Worm (Caenorhabditis elegans): ENCODE results near the gene cank-26.
A peak's percentile ranks its signal among the peaks of the same experiment; 100 is the strongest.

cank-26 gene

ce11 chrII:3954838-3955237 is 20.0 kb downstream of the cank-26 start:
- TF ChIP-seq dmd-6 (GFP tag; IDR thresholded peaks at IDR 0.05): no peak
- no peak for TF ChIP-seq Y5F2A.4 (GFP tag; optimal IDR thresholded peaks at IDR 0.05)
- TF ChIP-seq zip-2 (tag; optimal IDR thresholded peaks at IDR 0.05): no peak
- no peak for TF ChIP-seq ztf-7 (tag; optimal IDR thresholded peaks at IDR 0.05)
- TF ChIP-seq daf-19 (GFP tag; conservative IDR thresholded peaks at IDR 0.05): no peak
- peak; percentile 12 for TF ChIP-seq nhr-28 (tag; optimal IDR thresholded peaks at IDR 0.05)
- TF ChIP-seq lin-29 (GFP tag; IDR thresholded peaks at IDR 0.05): no peak
- TF ChIP-seq nhr-25 (tag; optimal IDR thresholded peaks at IDR 0.05; ENCODE audit: borderline replicate concordance, insufficient read depth): no peak
- TF ChIP-seq nhr-41 (GFP tag; IDR thresholded peaks at IDR 0.05): no peak
- TF ChIP-seq zfp-3 (GFP tag; conservative IDR thresholded peaks at IDR 0.05): no peak
- TF ChIP-seq mxl-2 (GFP tag; conservative IDR thresholded peaks at IDR 0.05): no peak
- no peak for TF ChIP-seq mdt-29 (GFP tag; IDR thresholded peaks at IDR 0.05)
- no peak for TF ChIP-seq php-3 (GFP tag; IDR thresholded peaks at IDR 0.05)
- TF ChIP-seq unc-130 (GFP tag; optimal IDR thresholded peaks at IDR 0.05): no peak
- no peak for TF ChIP-seq hmg-1.1 (GFP tag; IDR thresholded peaks at IDR 0.05)
- no peak for TF ChIP-seq nhr-237 (tag; optimal IDR thresholded peaks at IDR 0.05)
- no peak for TF ChIP-seq snpc-4 (tag; optimal IDR thresholded peaks at IDR 0.05)
- TF ChIP-seq zag-1 (tag; optimal IDR thresholded peaks at IDR 0.05): no peak
- TF ChIP-seq madf-5 (GFP tag; IDR thresholded peaks at IDR 0.05): no peak
- TF ChIP-seq attf-4 (tag; optimal IDR thresholded peaks at IDR 0.05): no peak
- TF ChIP-seq unc-39 (tag; optimal IDR thresholded peaks at IDR 0.05): no peak
- TF ChIP-seq ceh-20 (GFP tag; IDR thresholded peaks at IDR 0.05): no peak
- TF ChIP-seq lir-3 (tag; optimal IDR thresholded peaks at IDR 0.05): no peak
- TF ChIP-seq ces-1 (GFP tag; optimal IDR thresholded peaks at IDR 0.05): no peak
- peak; percentile 70 for TF ChIP-seq aha-1 (tag)
- no peak for TF ChIP-seq fkh-10 (GFP tag; optimal IDR thresholded peaks at IDR 0.05)
- TF ChIP-seq hif-1 (tag; optimal IDR thresholded peaks at IDR 0.05): no peak
- TF ChIP-seq lsy-2 (tag; optimal IDR thresholded peaks at IDR 0.05): peak in 1 of 2 experiments; percentile 31
- TF ChIP-seq F26F4.8 (GFP tag; conservative IDR thresholded peaks at IDR 0.05): no peak
- no peak for TF ChIP-seq Y75B8A.6 (GFP tag; IDR thresholded peaks at IDR 0.05)
- TF ChIP-seq aly-2 (tag; optimal IDR thresholded peaks at IDR 0.05): no peak
- TF ChIP-seq mep-1 (tag; optimal IDR thresholded peaks at IDR 0.05): peak; percentile 15
- TF ChIP-seq fos-1 (tag; optimal IDR thresholded peaks at IDR 0.05): no peak
- no peak for TF ChIP-seq zip-11 (GFP tag; IDR thresholded peaks at IDR 0.05)
- TF ChIP-seq duxl-1 (tag; optimal IDR thresholded peaks at IDR 0.05; ENCODE audit: poor library complexity): no peak
- TF ChIP-seq lin-38 (GFP tag; IDR thresholded peaks at IDR 0.05): no peak
- TF ChIP-seq gei-8 (GFP tag; optimal IDR thresholded peaks at IDR 0.05): no peak
- TF ChIP-seq T26A8.4 (GFP tag; IDR thresholded peaks at IDR 0.05): no peak
- TF ChIP-seq mdl-1 (tag; optimal IDR thresholded peaks at IDR 0.05): no peak
- no peak for TF ChIP-seq vab-7 (GFP tag; IDR thresholded peaks at IDR 0.05)
- TF ChIP-seq dve-1 (tag; optimal IDR thresholded peaks at IDR 0.05; ENCODE audit: insufficient read depth): peak; percentile 31
- TF ChIP-seq F44E2.7 (GFP tag; IDR thresholded peaks at IDR 0.05): no peak
- TF ChIP-seq hlh-30 (tag; optimal IDR thresholded peaks at IDR 0.05; ENCODE audit: insufficient read depth): peak; percentile 8
- no peak for TF ChIP-seq snpc-1.2 (GFP tag; IDR thresholded peaks at IDR 0.05)
- no peak for TF ChIP-seq egl-43 (GFP tag; IDR thresholded peaks at IDR 0.05)
- no peak for TF ChIP-seq ctbp-1 (GFP tag; IDR thresholded peaks at IDR 0.05)
- TF ChIP-seq lin-15B (tag; optimal IDR thresholded peaks at IDR 0.05): no peak
- no peak for TF ChIP-seq arid-1 (GFP tag; conservative IDR thresholded peaks at IDR 0.05)
- no peak for TF ChIP-seq D1046.2 (GFP tag; IDR thresholded peaks at IDR 0.05)
- no peak for TF ChIP-seq cey-2 (tag; optimal IDR thresholded peaks at IDR 0.05; ENCODE audit: borderline replicate concordance, insufficient read depth)
- TF ChIP-seq lin-13 (GFP tag; optimal IDR thresholded peaks at IDR 0.05): no peak
- no peak for TF ChIP-seq nhr-102 (tag; optimal IDR thresholded peaks at IDR 0.05)

Data from whole organism, L4 larva.